Worm (Caenorhabditis elegans): ENCODE data around the gene pqn-71.

pqn-71 gene

ce11 chrV:15511613-15512216 lies 46.2 kb downstream of the pqn-71 start, which contains the start of gene rpl-38:
Gene rpl-38 (plus strand): TSS chrV:15512166.
- TF ChIP-seq ama-1 (optimal IDR thresholded peaks at IDR 0.05), result peak; percentile 70
- no peak for TF ChIP-seq ceh-36 (tag; optimal IDR thresholded peaks at IDR 0.05)
- no peak for TF ChIP-seq flt-1 (GFP tag; IDR thresholded peaks at IDR 0.05)
- no peak for TF ChIP-seq ceh-13 (GFP tag; optimal IDR thresholded peaks at IDR 0.05)
- TF ChIP-seq sea-1 (GFP tag; conservative IDR thresholded peaks at IDR 0.05), result 0 out of 2 replicates have a peak, but pooled peaks have one; percentile 34
- peak; percentile 16; the same call in 1 of the 2 replicates for TF ChIP-seq tbx-37 (GFP tag; conservative IDR thresholded peaks at IDR 0.05)

- TF ChIP-seq flt-1 (GFP tag; IDR thresholded peaks at IDR 0.05) (no peak), ceh-36 (tag; optimal IDR thresholded peaks at IDR 0.05) (no peak), tra-4 (tag; optimal IDR thresholded peaks at IDR 0.05) (no peak), tbx-11 (GFP tag; IDR thresholded peaks at IDR 0.05) (no peak), tbx-37 (GFP tag; conservative IDR thresholded peaks at IDR 0.05) (no peak), F13C5.2 (tag; optimal IDR thresholded peaks at IDR 0.05) (no peak), ceh-13 (GFP tag; optimal IDR thresholded peaks at IDR 0.05) (no peak), hmg-4 (GFP tag; optimal IDR thresholded peaks at IDR 0.05) (no peak), sea-1 (GFP tag; conservative IDR thresholded peaks at IDR 0.05) (no peak), hmbx-1 (tag; optimal IDR thresholded peaks at IDR 0.05) (no peak), hnd-1 (tag; optimal IDR thresholded peaks at IDR 0.05) (no peak), ama-1 (optimal IDR thresholded peaks at IDR 0.05) (no peak), pes-1 (GFP tag; IDR thresholded peaks at IDR 0.05) (no peak), scrt-1 (GFP tag; IDR thresholded peaks at IDR 0.05) (no peak)
Observed at ce11 chrV:15512856-15513756, 47.6 kb downstream of the pqn-71 start.

ce11 chrV:15515365-15515764 lies 49.9 kb downstream of the pqn-71 start:
- TF ChIP-seq aly-1 (tag; optimal IDR thresholded peaks at IDR 0.05) (no peak), flt-1 (GFP tag; IDR thresholded peaks at IDR 0.05) (no peak), scrt-1 (GFP tag; IDR thresholded peaks at IDR 0.05) (no peak), pes-1 (GFP tag; IDR thresholded peaks at IDR 0.05) (no peak), sea-1 (GFP tag; conservative IDR thresholded peaks at IDR 0.05) (no peak), tbx-37 (GFP tag; conservative IDR thresholded peaks at IDR 0.05) (no peak), tra-4 (tag; optimal IDR thresholded peaks at IDR 0.05) (no peak), F13C5.2 (tag; optimal IDR thresholded peaks at IDR 0.05) (no peak), ceh-13 (GFP tag; optimal IDR thresholded peaks at IDR 0.05) (no peak), hmg-4 (GFP tag; optimal IDR thresholded peaks at IDR 0.05) (no peak), ets-7 (tag; optimal IDR thresholded peaks at IDR 0.05) (no peak), hmbx-1 (tag; optimal IDR thresholded peaks at IDR 0.05) (no peak), B0310.2 (tag; optimal IDR thresholded peaks at IDR 0.05) (no peak)

- TF ChIP-seq tbx-11 (GFP tag; IDR thresholded peaks at IDR 0.05), result no peak
- TF ChIP-seq hmg-4 (GFP tag; optimal IDR thresholded peaks at IDR 0.05), result no peak
- TF ChIP-seq pes-1 (GFP tag; IDR thresholded peaks at IDR 0.05), result no peak
- no peak for TF ChIP-seq hmbx-1 (tag; optimal IDR thresholded peaks at IDR 0.05)
- no peak for TF ChIP-seq tbx-37 (GFP tag; conservative IDR thresholded peaks at IDR 0.05)
- TF ChIP-seq ceh-36 (tag; optimal IDR thresholded peaks at IDR 0.05), result no peak
- TF ChIP-seq aly-1 (tag; optimal IDR thresholded peaks at IDR 0.05), result no peak
- no peak for TF ChIP-seq sea-1 (GFP tag; conservative IDR thresholded peaks at IDR 0.05)
- TF ChIP-seq ceh-13 (GFP tag; optimal IDR thresholded peaks at IDR 0.05), result no peak
Observed at ce11 chrV:15516476-15516875, 51.0 kb downstream of the pqn-71 start.

All from whole organism, early embryonic.